Worm (Caenorhabditis elegans) whole organism, L2 larva: Measurements from ENCODE around the gene Y64G10A.7.
A peak's percentile ranks its signal among the peaks of the same experiment; 100 is the strongest.

Source experiments
- C34F6.9 ChIP-seq: fragments of 150-350 bp; optimal IDR thresholded peaks from 2 replicates; lab custom pipeline; 2014; ENCODE audit warnings: missing biosample characterization, missing genetic modification characterization
- F13H6.1 ChIP-seq: sonication (generic microtip); optimal IDR thresholded peaks from 2 replicates; lab custom pipeline; 2016; ENCODE audit warnings: missing genetic modification characterization, missing compliant biosample characterization
- R02D3.7 ChIP-seq: fragments of 150-350 bp; optimal IDR thresholded peaks from 2 replicates; lab custom pipeline; 2014; ENCODE audit warnings: missing biosample characterization, missing genetic modification characterization
- Y55F3AM.14 ChIP-seq: fragments of 200-800 bp; sonication (Bioruptor generic); optimal IDR thresholded peaks from 2 replicates; lab custom pipeline; 2018; ENCODE audit warnings: mild to moderate bottlenecking, missing genetic modification characterization, missing compliant biosample characterization
- alr-1 ChIP-seq: fragments of 150-350 bp; optimal IDR thresholded peaks from 2 replicates; lab custom pipeline; 2014; ENCODE audit warnings: missing biosample characterization, missing genetic modification characterization
- ama-1 ChIP-seq: fragments of 150-350 bp; optimal IDR thresholded peaks from 2 replicates; lab custom pipeline; 2018; ENCODE audit warnings: inconsistent platforms
- ceh-16 ChIP-seq: fragments of 150-350 bp; optimal IDR thresholded peaks from 2 replicates; lab custom pipeline; 2014; ENCODE audit warnings: missing biosample characterization, missing genetic modification characterization
- ceh-82 ChIP-seq: fragments of 150-350 bp; optimal IDR thresholded peaks from 2 replicates; lab custom pipeline; 2014; ENCODE audit warnings: missing biosample characterization, missing genetic modification characterization
- crh-2 ChIP-seq: sonication (generic microtip); optimal IDR thresholded peaks from 2 replicates; lab custom pipeline; 2017; ENCODE audit warnings: missing biosample characterization, missing genetic modification characterization
- dmd-4 ChIP-seq: sonication (generic microtip); optimal IDR thresholded peaks from 2 replicates; lab custom pipeline; 2017; ENCODE audit warnings: missing biosample characterization, missing genetic modification characterization
- egl-27 ChIP-seq: sonication (generic microtip); optimal IDR thresholded peaks from 3 replicates; lab custom pipeline; 2017; ENCODE audit warnings: missing biosample characterization, missing genetic modification reagents, missing genetic modification characterization
- elt-3 ChIP-seq: sonication (generic microtip); optimal IDR thresholded peaks from 2 replicates; lab custom pipeline; 2017; ENCODE audit warnings: missing biosample characterization, missing genetic modification characterization
- fos-1 ChIP-seq: fragments of 150-350 bp; optimal IDR thresholded peaks from 2 replicates; lab custom pipeline; 2014; ENCODE audit warnings: missing biosample characterization, missing genetic modification characterization
- lin-11 ChIP-seq: fragments of 150-350 bp; sonication (generic microtip); optimal IDR thresholded peaks from 2 replicates; lab custom pipeline; 2014; ENCODE audit warnings: missing biosample characterization, missing genetic modification characterization, inconsistent platforms, mixed read lengths
- lin-13 ChIP-seq: fragments of 150-350 bp; optimal IDR thresholded peaks from 2 replicates; lab custom pipeline; 2014; ENCODE audit warnings: missing biosample characterization, missing genetic modification reagents, missing genetic modification characterization
- lsy-2 ChIP-seq, 2 experiments: fragments of 150-350 bp in 1 of 2; sonication (generic microtip) in 1 of 2; optimal IDR thresholded peaks; 2 replicates each; lab custom pipeline; 2014 to 2017; ENCODE audit warnings: missing biosample characterization in 2 of 2, missing genetic modification characterization in 2 of 2
- mab-5 ChIP-seq: fragments of 150-350 bp; optimal IDR thresholded peaks from 2 replicates; lab custom pipeline; 2014; ENCODE audit warnings: missing biosample characterization, missing genetic modification characterization
- mbf-1 ChIP-seq: sonication (generic microtip); optimal IDR thresholded peaks from 2 replicates; lab custom pipeline; 2017; ENCODE audit warnings: missing biosample characterization, missing genetic modification characterization
- mdl-1 ChIP-seq, 2 experiments: fragments of 150-350 bp in 1 of 2; sonication (generic microtip) in 1 of 2; optimal IDR thresholded peaks; 2 replicates each; lab custom pipeline; 2017; ENCODE audit warnings: missing biosample characterization in 2 of 2, missing genetic modification characterization in 2 of 2
- nhr-10 ChIP-seq: sonication (generic microtip); optimal IDR thresholded peaks from 2 replicates; lab custom pipeline; 2017; ENCODE audit warnings: missing biosample characterization, missing genetic modification characterization
- nhr-129 ChIP-seq: fragments of 150-350 bp; optimal IDR thresholded peaks from 2 replicates; lab custom pipeline; 2014; ENCODE audit warnings: missing biosample characterization, missing genetic modification characterization
- nhr-21 ChIP-seq: fragments of 150-350 bp; optimal IDR thresholded peaks from 2 replicates; lab custom pipeline; 2014; ENCODE audit warnings: missing biosample characterization, missing genetic modification characterization
- nhr-23 ChIP-seq: fragments of 150-350 bp; optimal IDR thresholded peaks from 2 replicates; lab custom pipeline; 2014; ENCODE audit warnings: missing biosample characterization, missing genetic modification reagents, missing genetic modification characterization
- nhr-237 ChIP-seq: fragments of 150-350 bp; optimal IDR thresholded peaks from 2 replicates; lab custom pipeline; 2014; ENCODE audit warnings: missing biosample characterization, missing genetic modification characterization
- nhr-25 ChIP-seq: fragments of 150-350 bp; sonication (generic microtip); optimal IDR thresholded peaks from 3 replicates; lab custom pipeline; 2014; ENCODE audit warnings: missing biosample characterization, missing genetic modification characterization
- nhr-6 ChIP-seq: fragments of 150-350 bp; optimal IDR thresholded peaks from 2 replicates; lab custom pipeline; 2014; ENCODE audit warnings: missing biosample characterization, missing genetic modification characterization
- nhr-77 ChIP-seq: fragments of 150-350 bp; optimal IDR thresholded peaks from 2 replicates; lab custom pipeline; 2014; ENCODE audit warnings: missing biosample characterization, missing genetic modification characterization
- peb-1 ChIP-seq: fragments of 150-350 bp; optimal IDR thresholded peaks from 2 replicates; lab custom pipeline; 2014; ENCODE audit warnings: missing biosample characterization, missing genetic modification characterization
- sem-4 ChIP-seq: fragments of 150-350 bp; optimal IDR thresholded peaks from 2 replicates; lab custom pipeline; 2014; ENCODE audit warnings: missing biosample characterization, missing genetic modification reagents, missing genetic modification characterization
- skn-1 ChIP-seq: sonication (generic microtip); optimal IDR thresholded peaks from 2 replicates; lab custom pipeline; 2017; ENCODE audit warnings: missing biosample characterization, missing genetic modification characterization
- sma-3 ChIP-seq: sonication (generic microtip); optimal IDR thresholded peaks from 2 replicates; lab custom pipeline; 2016; ENCODE audit warnings: missing genetic modification reagents, missing genetic modification characterization, missing compliant biosample characterization
- sma-9 ChIP-seq, 2 experiments: fragments of 150-350 bp in 1 of 2; sonication (generic microtip) in 1 of 2; optimal IDR thresholded peaks; 2 replicates each; lab custom pipeline; 2014 to 2016; ENCODE audit warnings: missing genetic modification characterization in 2 of 2, mild to moderate bottlenecking in 1 of 2, missing biosample characterization in 1 of 2, missing compliant biosample characterization in 1 of 2, missing genetic modification reagents in 1 of 2, moderate library complexity in 1 of 2
- snpc-4 ChIP-seq: fragments of 150-350 bp; optimal IDR thresholded peaks from 2 replicates; lab custom pipeline; 2014; ENCODE audit warnings: missing biosample characterization, missing genetic modification characterization
- unc-55 ChIP-seq: fragments of 150-350 bp; sonication (generic microtip); optimal IDR thresholded peaks from 3 replicates; lab custom pipeline; 2014; ENCODE audit warnings: missing biosample characterization, missing genetic modification reagents, missing genetic modification characterization
- unc-62 ChIP-seq: fragments of 150-350 bp; optimal IDR thresholded peaks from 2 replicates; lab custom pipeline; 2014; ENCODE audit warnings: missing biosample characterization, missing genetic modification reagents, missing genetic modification characterization
- ztf-1 ChIP-seq: fragments of 200-800 bp; sonication (Bioruptor generic); conservative IDR thresholded peaks from 2 replicates; pipeline ENCODE4 v1.3.6; 2022; ENCODE audit warnings: missing genetic modification characterization, missing compliant biosample characterization
- ztf-11 ChIP-seq: sonication (generic microtip); optimal IDR thresholded peaks from 2 replicates; lab custom pipeline; 2017; ENCODE audit warnings: missing biosample characterization, missing genetic modification characterization
- ztf-4 ChIP-seq: fragments of 150-350 bp; optimal IDR thresholded peaks from 2 replicates; lab custom pipeline; 2014; ENCODE audit warnings: missing biosample characterization, missing genetic modification characterization

Y64G10A.7 gene

DNA sequence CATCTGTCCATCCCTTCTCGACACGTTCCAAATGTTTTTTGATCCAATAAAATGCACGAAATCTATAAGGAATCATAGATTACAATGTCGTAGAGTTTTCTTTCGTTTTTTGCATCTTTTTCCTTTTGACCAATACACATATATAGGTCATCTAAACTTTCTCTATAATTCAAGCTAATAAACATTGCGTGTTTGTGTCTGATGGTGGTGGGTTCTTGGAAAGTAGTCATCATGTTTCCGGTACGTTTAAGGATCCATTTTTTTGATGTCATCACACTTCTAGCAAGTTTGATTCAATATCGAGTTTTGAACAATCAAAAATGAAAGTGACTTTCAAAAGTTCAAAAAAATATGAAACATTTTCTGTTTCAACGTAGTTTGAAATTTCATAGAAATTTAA lies 22.8 kb upstream of the Y64G10A.7 start:
- TF ChIP-seq Y55F3AM.14 (GFP tag; lab: Kevin White, UChicago) = no peak
- peak; percentile 6 for TF ChIP-seq unc-55 (GFP tag; lab: Kevin White, UChicago)
- TF ChIP-seq mbf-1 (tag; lab: Kevin White, UChicago) = no peak
- TF ChIP-seq unc-62 = no peak
- no peak for TF ChIP-seq C34F6.9
- TF ChIP-seq nhr-25 (tag; lab: Kevin White, UChicago) = no peak
- no peak for TF ChIP-seq ceh-16 (tag; lab: Kevin White, UChicago)
- TF ChIP-seq crh-2 (tag; lab: Kevin White, UChicago) = no peak
- TF ChIP-seq nhr-129 (tag; lab: Kevin White, UChicago) = peak; percentile 1
- no peak for TF ChIP-seq elt-3 (tag; lab: Kevin White, UChicago)
- TF ChIP-seq nhr-23 = no peak
- no peak for TF ChIP-seq ceh-82 (tag; lab: Kevin White, UChicago)
- TF ChIP-seq nhr-237 (tag; lab: Kevin White, UChicago) = no peak
- no peak for TF ChIP-seq dmd-4

DNA sequence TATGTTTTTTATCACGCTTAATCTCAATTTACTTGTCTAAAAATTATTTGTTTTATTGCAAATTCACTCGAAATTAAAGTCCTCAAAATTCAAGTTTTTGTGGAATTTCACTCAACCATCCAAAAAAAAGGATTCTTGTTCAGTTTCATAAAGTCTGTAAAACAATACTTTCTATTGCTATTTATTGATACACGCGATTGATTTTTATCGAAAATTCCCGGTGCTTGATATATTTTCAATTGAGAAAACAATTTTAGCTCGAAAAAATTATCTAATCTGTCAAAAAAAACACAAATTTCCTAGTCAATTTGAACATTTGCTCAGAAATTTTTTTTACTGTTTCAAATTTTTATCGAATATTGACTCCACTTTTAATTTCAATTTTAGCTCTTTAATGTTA lies 21.8 kb upstream of the Y64G10A.7 start:
- TF ChIP-seq skn-1 (tag; lab: Kevin White, UChicago) = no peak
- no peak for TF ChIP-seq lin-13 (GFP tag; lab: Kevin White, UChicago)
- no peak for TF ChIP-seq crh-2 (tag; lab: Kevin White, UChicago)
- TF ChIP-seq nhr-6 = no peak
- no peak for TF ChIP-seq sma-9 (GFP tag; optimal IDR thresholded peaks at IDR 0.05; lab: Kevin White, UChicago)
- TF ChIP-seq sma-9 (tag; optimal IDR thresholded peaks at IDR 0.05; lab: Kevin White, UChicago) = no peak
- no peak for TF ChIP-seq ceh-16 (tag; lab: Kevin White, UChicago)
- TF ChIP-seq mdl-1 (tag; optimal IDR thresholded peaks at IDR 0.05; lab: Kevin White, UChicago) = no peak
- no peak for TF ChIP-seq sma-3 (GFP tag; lab: Kevin White, UChicago)
- no peak for TF ChIP-seq ztf-1
- no peak for TF ChIP-seq ztf-4 (tag; lab: Kevin White, UChicago)
- no peak for TF ChIP-seq nhr-21
- TF ChIP-seq F13H6.1 = no peak
- TF ChIP-seq nhr-23 = no peak
- TF ChIP-seq ztf-11 (tag; lab: Kevin White, UChicago) = no peak
- no peak for TF ChIP-seq nhr-237 (tag; lab: Kevin White, UChicago)
- TF ChIP-seq nhr-77 (tag; lab: Kevin White, UChicago) = no peak

DNA sequence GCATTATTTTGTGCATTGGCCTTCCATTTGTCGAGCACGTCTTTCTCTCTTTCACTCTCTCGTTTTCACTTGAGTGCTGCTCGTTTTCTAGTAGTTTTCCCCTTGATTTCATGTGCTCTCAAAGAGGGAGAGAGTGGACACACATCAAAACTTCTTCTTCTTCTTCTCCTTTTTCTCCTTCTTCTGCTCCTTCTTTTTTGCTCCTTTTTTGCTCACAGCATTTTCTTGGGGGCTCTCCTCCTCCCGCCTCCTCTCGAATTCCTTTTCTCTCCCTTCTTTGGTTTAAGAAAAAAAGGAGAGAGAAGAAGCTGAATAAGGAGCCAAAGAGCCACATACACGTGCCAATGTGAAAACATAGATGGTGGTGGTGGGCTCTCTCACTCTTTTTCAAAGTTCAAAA lies 19.1 kb upstream of the Y64G10A.7 start:
- TF ChIP-seq ama-1 (lab: Kevin White, UChicago) = no peak
- peak; percentile 45 for TF ChIP-seq nhr-6
- no peak for TF ChIP-seq ztf-1
- TF ChIP-seq nhr-21 = no peak
- peak; percentile 87 for TF ChIP-seq nhr-129 (tag; lab: Kevin White, UChicago)
- no peak for TF ChIP-seq alr-1 (tag; lab: Kevin White, UChicago)
- TF ChIP-seq R02D3.7 = no peak
- no peak for TF ChIP-seq sma-3 (GFP tag; lab: Kevin White, UChicago)
- peak; percentile 15 for TF ChIP-seq lin-13 (GFP tag; lab: Kevin White, UChicago)
- TF ChIP-seq mab-5 (tag; lab: Kevin White, UChicago) = no peak
- no peak for TF ChIP-seq egl-27 (tag; lab: Kevin White, UChicago)
- no peak for TF ChIP-seq ceh-82 (tag; lab: Kevin White, UChicago)
- no peak for TF ChIP-seq sem-4 (tag; lab: Kevin White, UChicago)
- no peak for TF ChIP-seq nhr-23
- no peak for TF ChIP-seq elt-3 (tag; lab: Kevin White, UChicago)
- TF ChIP-seq unc-62 = no peak
- peak; percentile 61 for TF ChIP-seq C34F6.9
- no peak for TF ChIP-seq nhr-237 (tag; lab: Kevin White, UChicago)
- no peak for TF ChIP-seq skn-1 (tag; lab: Kevin White, UChicago)
- TF ChIP-seq peb-1 = no peak
- TF ChIP-seq mbf-1 (tag; lab: Kevin White, UChicago) = no peak
- peak; percentile 80 to 83 for TF ChIP-seq mdl-1 (tag; optimal IDR thresholded peaks at IDR 0.05; lab: Kevin White, UChicago)
- no peak for TF ChIP-seq fos-1
- TF ChIP-seq F13H6.1 = peak; percentile 47
- no peak for TF ChIP-seq lin-11
- TF ChIP-seq snpc-4 (tag; lab: Kevin White, UChicago) = no peak
- peak; percentile 62 for TF ChIP-seq unc-55 (GFP tag; lab: Kevin White, UChicago)
- no peak for TF ChIP-seq dmd-4
- no peak for TF ChIP-seq nhr-10 (tag; lab: Kevin White, UChicago)
- peak in 1 of 2 experiments; percentile 33 for TF ChIP-seq lsy-2 (tag; optimal IDR thresholded peaks at IDR 0.05; lab: Kevin White, UChicago)
- TF ChIP-seq sma-9 (GFP tag; optimal IDR thresholded peaks at IDR 0.05; lab: Kevin White, UChicago) = no peak
- no peak for TF ChIP-seq sma-9 (tag; optimal IDR thresholded peaks at IDR 0.05; lab: Kevin White, UChicago)
